Worm (Caenorhabditis elegans) whole organism, L2 larva: ENCODE data around the gene srd-17.
"Not testable (repeated sequence)": the region's sequence is repeated elsewhere in the genome, so short reads cannot be mapped to it uniquely, and the experiment has no call there.

Experiments used
- C34F6.9 ChIP-seq: fragments of 150-350 bp; optimal IDR thresholded peaks from 2 replicates; lab custom pipeline; 2014; ENCODE audit warnings: missing biosample characterization, missing genetic modification characterization
- F13H6.1 ChIP-seq: sonication (generic microtip); optimal IDR thresholded peaks from 2 replicates; lab custom pipeline; 2016; ENCODE audit warnings: missing genetic modification characterization, missing compliant biosample characterization
- R02D3.7 ChIP-seq: fragments of 150-350 bp; optimal IDR thresholded peaks from 2 replicates; lab custom pipeline; 2014; ENCODE audit warnings: missing biosample characterization, missing genetic modification characterization
- ZK546.5 ChIP-seq: sonication (generic microtip); optimal IDR thresholded peaks from 2 replicates; lab custom pipeline; 2017; ENCODE audit warnings: missing biosample characterization, missing genetic modification characterization
- aly-2 ChIP-seq: fragments of 150-350 bp; optimal IDR thresholded peaks from 2 replicates; lab custom pipeline; 2014; ENCODE audit warnings: missing biosample characterization, missing genetic modification characterization
- blmp-1 ChIP-seq: sonication (generic microtip); optimal IDR thresholded peaks from 2 replicates; lab custom pipeline; 2017; ENCODE audit warnings: missing genetic modification characterization, mild to moderate bottlenecking, missing compliant biosample characterization, antibody characterized with exemption, moderate library complexity; ENCODE audit not compliant: insufficient read depth
- ceh-82 ChIP-seq: fragments of 150-350 bp; optimal IDR thresholded peaks from 2 replicates; lab custom pipeline; 2014; ENCODE audit warnings: missing biosample characterization, missing genetic modification characterization
- crh-2 ChIP-seq: sonication (generic microtip); optimal IDR thresholded peaks from 2 replicates; lab custom pipeline; 2017; ENCODE audit warnings: missing biosample characterization, missing genetic modification characterization
- elt-3 ChIP-seq: sonication (generic microtip); optimal IDR thresholded peaks from 2 replicates; lab custom pipeline; 2017; ENCODE audit warnings: missing biosample characterization, missing genetic modification characterization
- fos-1 ChIP-seq: fragments of 150-350 bp; optimal IDR thresholded peaks from 2 replicates; lab custom pipeline; 2014; ENCODE audit warnings: missing biosample characterization, missing genetic modification characterization
- gmeb-1 ChIP-seq: fragments of 150-350 bp; optimal IDR thresholded peaks from 2 replicates; lab custom pipeline; 2014; ENCODE audit warnings: missing biosample characterization, missing genetic modification characterization
- lin-11 ChIP-seq: fragments of 150-350 bp; sonication (generic microtip); optimal IDR thresholded peaks from 2 replicates; lab custom pipeline; 2014; ENCODE audit warnings: missing biosample characterization, missing genetic modification characterization, inconsistent platforms, mixed read lengths
- lin-39 ChIP-seq: fragments of 150-350 bp; optimal IDR thresholded peaks from 2 replicates; lab custom pipeline; 2014; ENCODE audit warnings: missing biosample characterization, missing genetic modification reagents, missing genetic modification characterization
- lsy-2 ChIP-seq, 2 experiments: fragments of 150-350 bp in 1 of 2; sonication (generic microtip) in 1 of 2; optimal IDR thresholded peaks; 2 replicates each; lab custom pipeline; 2014 to 2017; ENCODE audit warnings: missing biosample characterization in 2 of 2, missing genetic modification characterization in 2 of 2
- mab-5 ChIP-seq: fragments of 150-350 bp; optimal IDR thresholded peaks from 2 replicates; lab custom pipeline; 2014; ENCODE audit warnings: missing biosample characterization, missing genetic modification characterization
- mbf-1 ChIP-seq: sonication (generic microtip); optimal IDR thresholded peaks from 2 replicates; lab custom pipeline; 2017; ENCODE audit warnings: missing biosample characterization, missing genetic modification characterization
- nhr-10 ChIP-seq: sonication (generic microtip); optimal IDR thresholded peaks from 2 replicates; lab custom pipeline; 2017; ENCODE audit warnings: missing biosample characterization, missing genetic modification characterization
- nhr-12 ChIP-seq: fragments of 150-350 bp; optimal IDR thresholded peaks from 2 replicates; lab custom pipeline; 2014; ENCODE audit warnings: missing biosample characterization, missing genetic modification characterization
- nhr-129 ChIP-seq: fragments of 150-350 bp; optimal IDR thresholded peaks from 2 replicates; lab custom pipeline; 2014; ENCODE audit warnings: missing biosample characterization, missing genetic modification characterization
- nhr-23 ChIP-seq: fragments of 150-350 bp; optimal IDR thresholded peaks from 2 replicates; lab custom pipeline; 2014; ENCODE audit warnings: missing biosample characterization, missing genetic modification reagents, missing genetic modification characterization
- nhr-25 ChIP-seq: fragments of 150-350 bp; sonication (generic microtip); optimal IDR thresholded peaks from 3 replicates; lab custom pipeline; 2014; ENCODE audit warnings: missing biosample characterization, missing genetic modification characterization
- peb-1 ChIP-seq: fragments of 150-350 bp; optimal IDR thresholded peaks from 2 replicates; lab custom pipeline; 2014; ENCODE audit warnings: missing biosample characterization, missing genetic modification characterization
- sem-4 ChIP-seq: fragments of 150-350 bp; optimal IDR thresholded peaks from 2 replicates; lab custom pipeline; 2014; ENCODE audit warnings: missing biosample characterization, missing genetic modification reagents, missing genetic modification characterization
- sma-3 ChIP-seq: sonication (generic microtip); optimal IDR thresholded peaks from 2 replicates; lab custom pipeline; 2016; ENCODE audit warnings: missing genetic modification reagents, missing genetic modification characterization, missing compliant biosample characterization
- sma-9 ChIP-seq, 2 experiments: fragments of 150-350 bp in 1 of 2; sonication (generic microtip) in 1 of 2; optimal IDR thresholded peaks; 2 replicates each; lab custom pipeline; 2014 to 2016; ENCODE audit warnings: missing genetic modification characterization in 2 of 2, mild to moderate bottlenecking in 1 of 2, missing biosample characterization in 1 of 2, missing compliant biosample characterization in 1 of 2, missing genetic modification reagents in 1 of 2, moderate library complexity in 1 of 2
- unc-39 ChIP-seq: fragments of 150-350 bp; optimal IDR thresholded peaks from 2 replicates; lab custom pipeline; 2014; ENCODE audit warnings: missing biosample characterization, missing genetic modification characterization
- unc-55 ChIP-seq: fragments of 150-350 bp; sonication (generic microtip); optimal IDR thresholded peaks from 3 replicates; lab custom pipeline; 2014; ENCODE audit warnings: missing biosample characterization, missing genetic modification reagents, missing genetic modification characterization
- ztf-1 ChIP-seq: fragments of 200-800 bp; sonication (Bioruptor generic); conservative IDR thresholded peaks from 2 replicates; pipeline ENCODE4 v1.3.6; 2022; ENCODE audit warnings: missing genetic modification characterization, missing compliant biosample characterization
- ztf-11 ChIP-seq: sonication (generic microtip); optimal IDR thresholded peaks from 2 replicates; lab custom pipeline; 2017; ENCODE audit warnings: missing biosample characterization, missing genetic modification characterization
- ztf-4 ChIP-seq: fragments of 150-350 bp; optimal IDR thresholded peaks from 2 replicates; lab custom pipeline; 2014; ENCODE audit warnings: missing biosample characterization, missing genetic modification characterization

The srd-17 gene

ce11 chrV:13459323-13459722, 26.8 kb upstream of the srd-17 start, which contains the start of gene bath-39:
TSS of gene bath-39 (plus strand) at chrV:13459459.
- peak in 1 of 2 experiments; percentile 33 for TF ChIP-seq lsy-2 (tag; optimal IDR thresholded peaks at IDR 0.05; lab: Kevin White, UChicago)
- peak; percentile 52 for TF ChIP-seq C34F6.9
- peak; percentile 37 for TF ChIP-seq unc-55 (GFP tag; lab: Kevin White, UChicago)
- TF ChIP-seq nhr-129 (tag; lab: Kevin White, UChicago): peak; percentile 50
- no peak for TF ChIP-seq mab-5 (tag; lab: Kevin White, UChicago)

ce11 chrV:13457858-13458257, 25.3 kb upstream of the srd-17 start, which contains the start of gene F25H9.2:
TSS of gene F25H9.2 (plus strand) at chrV:13458083.
- TF ChIP-seq C34F6.9 (peak; percentile 43), aly-2 (tag; lab: Kevin White, UChicago) (no peak), elt-3 (tag; lab: Kevin White, UChicago) (no peak), ztf-4 (tag; lab: Kevin White, UChicago) (no peak), sem-4 (tag; lab: Kevin White, UChicago) (no peak), peb-1 (tag; lab: Kevin White, UChicago) (no peak), mbf-1 (no peak), sma-3 (GFP tag; lab: Kevin White, UChicago) (no peak), ztf-1 (GFP tag; lab: Robert Waterston, UW) (no peak), mab-5 (tag; lab: Kevin White, UChicago) (peak; percentile 0), ceh-82 (tag; lab: Kevin White, UChicago) (no peak)

ce11 chrV:13455448-13455847, 22.9 kb upstream of the srd-17 start, which contains the start of gene lurp-3:
TSS of gene lurp-3 (plus strand) at chrV:13455748.
- TF ChIP-seq lin-11 (tag; lab: Kevin White, UChicago) (no peak), sma-3 (GFP tag; lab: Kevin White, UChicago) (no peak), ztf-4 (tag; lab: Kevin White, UChicago) (no peak), gmeb-1 (tag; lab: Kevin White, UChicago) (no peak), R02D3.7 (tag; lab: Kevin White, UChicago) (no peak), unc-55 (GFP tag; lab: Kevin White, UChicago) (no peak), fos-1 (tag; lab: Kevin White, UChicago) (no peak), nhr-10 (tag; lab: Kevin White, UChicago) (no peak), ZK546.5 (tag; lab: Kevin White, UChicago) (no peak), nhr-23 (tag; lab: Kevin White, UChicago) (no peak), sma-9 (GFP tag; optimal IDR thresholded peaks at IDR 0.05; lab: Kevin White, UChicago) (no peak), sma-9 (tag; optimal IDR thresholded peaks at IDR 0.05; lab: Kevin White, UChicago) (no peak), C34F6.9 (no peak)

ce11 chrV:13453334-13453733, 20.8 kb upstream of the srd-17 start, which contains the start of gene lurp-2:
TSS of gene lurp-2 (plus strand) at chrV:13453634.
- TF ChIP-seq peb-1 (tag; lab: Kevin White, UChicago): no peak
- TF ChIP-seq ztf-11 (tag; lab: Kevin White, UChicago): no peak
- TF ChIP-seq nhr-12 (tag; lab: Kevin White, UChicago): no peak
- TF ChIP-seq nhr-129 (tag; lab: Kevin White, UChicago): no peak
- TF ChIP-seq lin-11 (tag; lab: Kevin White, UChicago): no peak

ce11 chrV:13445229-13445949, 12.9 kb upstream of the srd-17 start, which contains the start of gene Y2H9A.4:
TSS of gene Y2H9A.4 (plus strand) at chrV:13445899.
- TF ChIP-seq fos-1 (tag; lab: Kevin White, UChicago): peak; percentile 53
- no peak for TF ChIP-seq blmp-1 (tag; lab: Kevin White, UChicago)
- TF ChIP-seq nhr-129 (tag; lab: Kevin White, UChicago): no peak
- TF ChIP-seq mab-5 (tag; lab: Kevin White, UChicago): peak; percentile 28
- TF ChIP-seq crh-2 (tag; lab: Kevin White, UChicago): peak; percentile 56
- TF ChIP-seq lin-39 (tag; lab: Kevin White, UChicago): no peak
- peak; percentile 31 for TF ChIP-seq nhr-25 (tag; lab: Kevin White, UChicago)
- peak; percentile 23 for TF ChIP-seq C34F6.9

- not testable (repeated sequence) for TF ChIP-seq aly-2 (tag; lab: Kevin White, UChicago); F13H6.1 (tag; lab: Kevin White, UChicago); unc-39
Measured at ce11 chrV:13443535-13443934, 11.0 kb upstream of the srd-17 start, which contains the start of gene Y2H9A.6. TSS of gene Y2H9A.6 (plus strand) at chrV:13443835.
